Fruit fly (Drosophila melanogaster): Measurements from ENCODE around the gene yem.

yem gene

DNA sequence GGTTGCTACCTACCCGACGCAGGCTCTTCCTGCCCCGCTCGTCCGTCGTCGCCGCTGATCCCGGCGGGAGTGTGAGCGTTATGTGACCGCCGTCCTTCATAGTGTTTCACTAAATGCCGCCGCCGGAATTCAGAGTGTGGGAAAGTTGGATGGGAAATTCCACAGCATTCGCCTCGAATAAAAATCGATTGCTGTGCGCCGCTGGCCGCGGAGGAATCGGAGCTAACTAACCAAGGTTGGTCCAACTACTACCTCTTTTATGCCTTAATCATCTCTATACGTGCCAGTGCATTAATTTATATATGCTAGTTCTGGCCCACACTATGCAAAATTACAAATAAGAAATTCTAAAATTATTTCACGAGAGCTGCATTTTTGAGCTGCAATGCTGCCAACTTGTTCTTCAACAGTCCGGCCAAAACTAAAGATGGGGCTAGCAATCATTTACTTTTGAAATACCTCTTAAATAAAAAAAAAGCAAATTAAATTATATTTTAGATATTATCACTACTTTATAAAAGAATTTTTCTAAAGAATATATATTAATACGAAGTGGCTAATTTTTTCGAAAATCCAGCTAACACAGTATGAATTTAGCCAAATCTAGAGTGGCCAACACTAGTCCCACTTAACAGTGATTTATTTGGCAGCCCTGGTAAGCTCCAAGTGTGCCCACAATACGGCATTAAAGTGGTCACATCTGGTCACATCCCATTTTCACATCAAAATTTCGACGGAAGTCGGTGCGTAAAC is 10.1 kb downstream of the yem start, which contains the start of the genes alpha-Man-Ib and Pdhb (continued):
- TF ChIP-seq CG12299 (tag; optimal IDR thresholded peaks at IDR 0.05), result peak; percentile 50
- TF ChIP-seq Sox102F (GFP tag; optimal IDR thresholded peaks at IDR 0.05), result no peak
- peak; percentile 45 for TF ChIP-seq CG8944 (GFP tag; optimal IDR thresholded peaks at IDR 0.05)
- TF ChIP-seq ci (GFP tag; IDR thresholded peaks at IDR 0.05), result peak; percentile 23; the same call in 1 of the 3 replicates
- peak; percentile 6 for TF ChIP-seq CG12219 (GFP tag; optimal IDR thresholded peaks at IDR 0.05)
- peak; percentile 82 for TF ChIP-seq lab (GFP tag; optimal IDR thresholded peaks at IDR 0.05)
- TF ChIP-seq Xrp1 (GFP tag; IDR thresholded peaks at IDR 0.05), result peak; percentile 80
- peak in 1 of 2 experiments; percentile 47 for TF ChIP-seq crp (GFP tag; optimal IDR thresholded peaks at IDR 0.05)
- peak; percentile 80 for TF ChIP-seq zfh2 (GFP tag; optimal IDR thresholded peaks at IDR 0.05)
- TF ChIP-seq CG2712 (tag; optimal IDR thresholded peaks at IDR 0.05), result peak; percentile 90
- peak; percentile 25 for TF ChIP-seq cwo (GFP tag; optimal IDR thresholded peaks at IDR 0.05)
- no peak for TF ChIP-seq ac (GFP tag; optimal IDR thresholded peaks at IDR 0.05)
- no peak for TF ChIP-seq Sox100B (GFP tag; optimal IDR thresholded peaks at IDR 0.05)
- no peak for TF ChIP-seq Ravus (GFP tag; IDR thresholded peaks at IDR 0.05)
- TF ChIP-seq CG12104 (GFP tag; optimal IDR thresholded peaks at IDR 0.05), result peak; percentile 72
- TF ChIP-seq CG3407 (GFP tag; optimal IDR thresholded peaks at IDR 0.05), result peak; percentile 40
- TF ChIP-seq jumu (GFP tag; optimal IDR thresholded peaks at IDR 0.05), result peak; percentile 6
- peak; percentile 57; the same call in 1 of the 2 replicates for TF ChIP-seq sens-2 (GFP tag; IDR thresholded peaks at IDR 0.05)
- TF ChIP-seq slp2 (GFP tag; optimal IDR thresholded peaks at IDR 0.05), result peak; percentile 10
- TF ChIP-seq CG32772 (GFP tag; IDR thresholded peaks at IDR 0.05), result peak; percentile 69
- peak; percentile 64; the same call in 1 of the 2 replicates for TF ChIP-seq CG16779 (GFP tag; IDR thresholded peaks at IDR 0.05)
- peak; percentile 77 for TF ChIP-seq ken (GFP tag; IDR thresholded peaks at IDR 0.05)
- no peak for TF ChIP-seq tio (GFP tag; optimal IDR thresholded peaks at IDR 0.05)
- peak; percentile 45 for TF ChIP-seq CG16863 (GFP tag; optimal IDR thresholded peaks at IDR 0.05)
- no peak for TF ChIP-seq CG10431 (GFP tag; optimal IDR thresholded peaks at IDR 0.05)
- no peak for TF ChIP-seq CG11696 (GFP tag; IDR thresholded peaks at IDR 0.05)
- TF ChIP-seq hth (optimal IDR thresholded peaks at IDR 0.05), result no peak
- TF ChIP-seq ERR (GFP tag; optimal IDR thresholded peaks at IDR 0.05), result no peak
- TF ChIP-seq CG14965 (GFP tag; optimal IDR thresholded peaks at IDR 0.05; ENCODE audit: borderline replicate concordance), result no peak
- no peak for TF ChIP-seq CG15479 (GFP tag; optimal IDR thresholded peaks at IDR 0.05)
- no peak for TF ChIP-seq toy (GFP tag; IDR thresholded peaks at IDR 0.05)
- TF ChIP-seq CG12659 (GFP tag; optimal IDR thresholded peaks at IDR 0.05), result peak; percentile 92
- TF ChIP-seq CG7786 (GFP tag; optimal IDR thresholded peaks at IDR 0.05), result no peak
- TF ChIP-seq Jarid2 (GFP tag; optimal IDR thresholded peaks at IDR 0.05), result peak; percentile 58
- TF ChIP-seq vfl (GFP tag; optimal IDR thresholded peaks at IDR 0.05), result peak; percentile 26
- TF ChIP-seq psq (GFP tag; optimal IDR thresholded peaks at IDR 0.05), result peak; percentile 42
- TF ChIP-seq CG8089 (GFP tag; optimal IDR thresholded peaks at IDR 0.05), result no peak
- no peak for TF ChIP-seq hbn (GFP tag; IDR thresholded peaks at IDR 0.05; ENCODE audit: partially characterized antibody)
- peak; percentile 74 for TF ChIP-seq E2f1 (GFP tag; IDR thresholded peaks at IDR 0.05)
- TF ChIP-seq NFAT (GFP tag; IDR thresholded peaks at IDR 0.05), result peak; percentile 83
- TF ChIP-seq cad (GFP tag; optimal IDR thresholded peaks at IDR 0.05), result no peak
- TF ChIP-seq CG13775 (GFP tag; optimal IDR thresholded peaks at IDR 0.05), result peak; percentile 89
- TF ChIP-seq zen (tag; optimal IDR thresholded peaks at IDR 0.05), result peak; percentile 82
- peak; percentile 51 for TF ChIP-seq CG6813 (GFP tag; optimal IDR thresholded peaks at IDR 0.05)
- no peak for TF ChIP-seq z (GFP tag; IDR thresholded peaks at IDR 0.05)
- TF ChIP-seq CG10565 (GFP tag; optimal IDR thresholded peaks at IDR 0.05), result no peak
- peak; percentile 73 for TF ChIP-seq CG7556 (GFP tag; optimal IDR thresholded peaks at IDR 0.05)
- peak; percentile 81 for TF ChIP-seq Ssrp (tag; optimal IDR thresholded peaks at IDR 0.05)
- no peak for TF ChIP-seq Lhr (GFP tag; optimal IDR thresholded peaks at IDR 0.05)
- TF ChIP-seq gsb (GFP tag; IDR thresholded peaks at IDR 0.05), result no peak

All from whole organism, embryonic.